Worm (Caenorhabditis elegans): ENCODE data around the gene F57A8.6.

- TF ChIP-seq C17E4.6 (GFP tag; IDR thresholded peaks at IDR 0.05), result no peak
- no peak for TF ChIP-seq F22D6.2 (tag; optimal IDR thresholded peaks at IDR 0.05)
- no peak for TF ChIP-seq repo-1 (tag; optimal IDR thresholded peaks at IDR 0.05)
- no peak for TF ChIP-seq unc-62 (GFP tag; optimal IDR thresholded peaks at IDR 0.05)
- TF ChIP-seq lir-1 (GFP tag; conservative IDR thresholded peaks at IDR 0.05), result no peak
- no peak for TF ChIP-seq dox-1 (GFP tag; IDR thresholded peaks at IDR 0.05)
- no peak for TF ChIP-seq nfya-1 (tag; optimal IDR thresholded peaks at IDR 0.05; ENCODE audit: borderline replicate concordance, insufficient read depth)
- no peak for TF ChIP-seq chd-7 (tag; optimal IDR thresholded peaks at IDR 0.05)
- TF ChIP-seq sptf-2 (GFP tag; optimal IDR thresholded peaks at IDR 0.05), result no peak
- no peak for TF ChIP-seq ceh-100 (GFP tag; IDR thresholded peaks at IDR 0.05)
- no peak for TF ChIP-seq ama-1 (optimal IDR thresholded peaks at IDR 0.05)
- no peak for TF ChIP-seq ama-1 (GFP tag; optimal IDR thresholded peaks at IDR 0.05)
- TF ChIP-seq madf-3 (GFP tag; IDR thresholded peaks at IDR 0.05), result no peak
- no peak for TF ChIP-seq snpc-4 (GFP tag; optimal IDR thresholded peaks at IDR 0.05)
- no peak for TF ChIP-seq snpc-4 (tag; optimal IDR thresholded peaks at IDR 0.05)
Measured at ce11 chrV:10103811-10104210, 30.1 kb upstream of the F57A8.6 start.

All from whole organism, young adult.